Worm (Caenorhabditis elegans): ENCODE results near the gene mig-17.

The mig-17 gene

DNA sequence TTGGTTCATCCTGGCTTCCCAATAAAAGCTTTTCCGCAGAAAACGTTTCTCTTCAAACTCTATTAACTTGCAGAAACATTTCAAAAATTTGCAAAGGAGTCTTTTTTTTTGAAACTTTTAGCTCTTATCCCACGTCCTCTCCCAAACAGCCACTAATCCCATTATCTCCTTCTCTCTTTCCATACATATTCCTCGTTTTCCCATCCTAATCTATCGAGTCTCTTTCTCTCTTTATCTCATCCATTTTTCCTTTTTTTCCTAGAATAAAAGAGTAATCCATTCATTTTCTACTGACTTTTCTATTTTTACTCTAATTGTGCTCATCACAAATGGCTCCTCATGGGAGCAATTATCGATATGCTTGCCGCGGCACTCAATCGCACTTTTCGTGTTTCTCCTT lies 17.8 kb upstream of the mig-17 start (continued):
- peak; percentile 19 for TF ChIP-seq nhr-47 (tag; optimal IDR thresholded peaks at IDR 0.05)
- TF ChIP-seq swsn-7 (tag; optimal IDR thresholded peaks at IDR 0.05), result no peak
- TF ChIP-seq elt-3 (tag; optimal IDR thresholded peaks at IDR 0.05), result no peak
- TF ChIP-seq unc-86 (tag; optimal IDR thresholded peaks at IDR 0.05), result peak; percentile 22
- peak; percentile 81 for TF ChIP-seq dsc-1 (tag; optimal IDR thresholded peaks at IDR 0.05)
- TF ChIP-seq fkh-4 (tag; optimal IDR thresholded peaks at IDR 0.05; ENCODE audit: borderline replicate concordance), result no peak
- TF ChIP-seq lin-14 (GFP tag; optimal IDR thresholded peaks at IDR 0.05), result peak; percentile 78

DNA sequence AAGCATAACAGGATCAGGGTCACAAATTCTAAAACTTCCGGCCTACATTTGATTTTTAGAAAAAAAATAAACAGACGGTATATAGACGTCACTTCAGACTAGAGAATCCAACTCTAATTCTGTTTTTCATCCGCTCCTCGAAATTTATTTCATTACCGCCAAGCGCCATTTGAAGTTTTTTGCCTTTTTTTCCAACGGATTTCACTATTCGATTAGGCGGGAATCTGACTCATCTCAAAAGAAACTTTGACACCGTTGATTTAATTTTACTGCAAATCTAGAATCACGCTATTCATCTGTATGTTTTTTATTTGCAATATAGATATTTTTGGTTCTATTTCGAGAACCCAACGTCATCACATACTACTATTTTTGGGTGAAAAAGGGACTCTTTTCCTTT lies 15.7 kb upstream of the mig-17 start:
- no peak for TF ChIP-seq zag-1 (tag; optimal IDR thresholded peaks at IDR 0.05)
- TF ChIP-seq unc-86 (tag; optimal IDR thresholded peaks at IDR 0.05), result no peak
- peak; percentile 11 for TF ChIP-seq lin-14 (GFP tag; optimal IDR thresholded peaks at IDR 0.05)
- no peak for TF ChIP-seq sptf-1 (tag; optimal IDR thresholded peaks at IDR 0.05)
- TF ChIP-seq swsn-7 (tag; optimal IDR thresholded peaks at IDR 0.05), result no peak
- TF ChIP-seq fkh-10 (GFP tag; optimal IDR thresholded peaks at IDR 0.05), result peak; percentile 72

DNA sequence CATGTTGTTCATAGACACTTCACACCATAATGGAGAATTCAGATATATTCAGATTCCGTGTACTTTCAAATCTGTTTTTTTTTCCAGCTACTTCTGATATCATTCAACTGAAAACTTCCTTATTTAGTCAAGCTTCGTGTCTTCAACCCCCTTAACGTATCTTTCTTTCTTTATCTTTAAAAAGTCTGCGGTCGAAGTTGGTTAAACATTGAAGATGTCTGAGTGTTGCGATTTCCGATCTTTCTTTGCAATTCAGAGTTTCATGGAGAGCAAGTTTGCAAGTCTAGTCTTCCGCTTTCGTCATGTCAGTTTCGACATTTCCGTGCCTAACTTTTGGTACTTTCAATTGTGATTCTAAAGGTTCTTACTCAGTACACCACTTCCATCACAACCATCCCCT lies 11.2 kb upstream of the mig-17 start:
- TF ChIP-seq C16A3.4 (tag; optimal IDR thresholded peaks at IDR 0.05) (no peak), nhr-19 (GFP tag; conservative IDR thresholded peaks at IDR 0.05) (no peak), rnt-1 (tag; optimal IDR thresholded peaks at IDR 0.05) (no peak), ceh-63 (GFP tag; optimal IDR thresholded peaks at IDR 0.05) (no peak), aly-2 (tag; optimal IDR thresholded peaks at IDR 0.05) (no peak), nhr-84 (tag; optimal IDR thresholded peaks at IDR 0.05) (no peak), lin-39 (tag; optimal IDR thresholded peaks at IDR 0.05) (no peak), unc-86 (tag; optimal IDR thresholded peaks at IDR 0.05) (no peak), nhr-20 (tag; optimal IDR thresholded peaks at IDR 0.05) (no peak)

DNA sequence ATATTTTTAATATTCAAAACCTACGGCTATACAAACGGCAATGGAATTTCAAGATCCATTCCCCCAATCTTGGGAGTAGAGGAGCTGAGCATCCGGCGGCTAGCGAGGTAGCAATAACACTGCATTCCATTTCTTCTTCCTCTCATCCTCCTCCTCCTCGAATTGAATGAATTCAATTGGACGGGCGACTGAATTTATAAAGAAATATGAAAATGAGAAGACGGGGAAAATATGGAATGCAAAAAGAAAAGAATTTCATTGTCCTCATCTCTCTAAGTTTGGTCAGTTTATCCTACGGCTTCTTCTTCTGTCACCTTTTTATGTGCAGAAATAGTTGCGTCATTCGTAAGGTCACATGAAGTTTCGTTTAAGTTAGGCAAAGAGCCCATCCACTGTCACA lies 10.1 kb upstream of the mig-17 start:
- TF ChIP-seq unc-62 (GFP tag; optimal IDR thresholded peaks at IDR 0.05) (no peak), lin-14 (GFP tag; optimal IDR thresholded peaks at IDR 0.05) (peak; percentile 33), sup-37 (GFP tag; optimal IDR thresholded peaks at IDR 0.05) (no peak), fkh-8 (tag; optimal IDR thresholded peaks at IDR 0.05) (no peak), snpc-4 (tag; optimal IDR thresholded peaks at IDR 0.05) (no peak), lin-35 (GFP tag; optimal IDR thresholded peaks at IDR 0.05) (no peak), hlh-4 (tag; optimal IDR thresholded peaks at IDR 0.05) (no peak), C16A3.4 (tag; optimal IDR thresholded peaks at IDR 0.05) (no peak)

DNA sequence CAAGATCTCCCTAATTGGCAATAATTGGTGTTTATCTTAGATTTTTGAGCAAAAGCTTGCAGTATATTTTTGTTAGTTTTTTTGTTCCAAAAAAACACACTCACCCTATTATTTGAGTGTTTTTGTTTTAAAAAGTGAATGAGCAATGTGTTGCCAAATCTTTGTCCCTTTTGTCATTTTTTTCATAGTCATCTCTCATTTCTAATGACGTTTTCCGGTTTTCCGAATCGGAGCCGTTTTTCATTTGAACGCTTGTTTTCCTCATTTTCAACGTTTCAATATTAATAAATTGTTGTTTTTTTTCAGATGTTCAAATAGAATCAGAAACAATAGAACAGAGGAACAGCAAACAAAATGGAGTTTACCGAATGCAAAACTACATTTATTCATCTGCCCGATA lies 8.0 kb upstream of the mig-17 start, which contains the start of gene dmsr-1:
dmsr-1 (plus strand) TSS at position 301 of the 400 bp plus-strand sequence.
- TF ChIP-seq hlh-4 (tag; optimal IDR thresholded peaks at IDR 0.05), result no peak
- no peak for TF ChIP-seq fos-1 (tag; optimal IDR thresholded peaks at IDR 0.05)
- no peak for TF ChIP-seq lin-39 (tag; optimal IDR thresholded peaks at IDR 0.05)
- no peak for TF ChIP-seq snu-23 (GFP tag; optimal IDR thresholded peaks at IDR 0.05)
- TF ChIP-seq nhr-77 (tag; optimal IDR thresholded peaks at IDR 0.05), result no peak
- no peak for TF ChIP-seq sup-37 (GFP tag; optimal IDR thresholded peaks at IDR 0.05)
- no peak for TF ChIP-seq ceh-82 (tag; optimal IDR thresholded peaks at IDR 0.05)
- TF ChIP-seq nhr-71 (tag; optimal IDR thresholded peaks at IDR 0.05), result no peak

DNA sequence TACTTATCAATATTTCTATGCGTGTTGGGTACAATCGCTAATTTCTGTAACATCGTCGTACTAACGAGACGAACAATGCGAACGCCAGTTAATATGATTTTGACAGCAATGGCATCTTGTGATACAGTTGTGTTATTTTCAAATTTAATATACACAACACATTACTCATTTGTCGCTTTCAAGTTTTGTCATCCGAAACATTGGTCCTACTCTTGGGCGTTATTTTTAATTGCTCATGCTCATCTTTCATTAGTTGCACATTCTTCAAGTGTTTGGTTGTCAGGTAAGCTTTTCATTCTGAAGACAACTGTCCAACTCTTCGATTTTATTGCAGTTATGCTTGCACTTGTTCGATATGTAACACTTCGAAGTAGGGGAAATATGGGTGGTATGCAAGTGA lies 7.3 kb upstream of the mig-17 start:
- no peak for TF ChIP-seq nhr-84 (tag; optimal IDR thresholded peaks at IDR 0.05)
- TF ChIP-seq unc-30 (tag; optimal IDR thresholded peaks at IDR 0.05), result no peak
- no peak for TF ChIP-seq skn-1 (tag; optimal IDR thresholded peaks at IDR 0.05)
- no peak for TF ChIP-seq nhr-12 (tag; optimal IDR thresholded peaks at IDR 0.05)
- TF ChIP-seq isw-1 (GFP tag; IDR thresholded peaks at IDR 0.05), result no peak
- TF ChIP-seq sup-37 (GFP tag; optimal IDR thresholded peaks at IDR 0.05), result no peak
- no peak for TF ChIP-seq hlh-17 (GFP tag; optimal IDR thresholded peaks at IDR 0.05; ENCODE audit: borderline replicate concordance)
- TF ChIP-seq ets-5 (GFP tag; IDR thresholded peaks at IDR 0.05), result no peak
- TF ChIP-seq alr-1 (tag; optimal IDR thresholded peaks at IDR 0.05; ENCODE audit: borderline replicate concordance), result no peak
- no peak for TF ChIP-seq ztf-4 (tag; optimal IDR thresholded peaks at IDR 0.05)
- TF ChIP-seq fkh-10 (GFP tag; optimal IDR thresholded peaks at IDR 0.05), result no peak
- TF ChIP-seq ces-1 (GFP tag; optimal IDR thresholded peaks at IDR 0.05), result no peak
- TF ChIP-seq elt-2 (tag; optimal IDR thresholded peaks at IDR 0.05), result no peak
- TF ChIP-seq hpl-2 (GFP tag; optimal IDR thresholded peaks at IDR 0.05), result no peak
- no peak for TF ChIP-seq nhr-71 (tag; optimal IDR thresholded peaks at IDR 0.05)
- no peak for TF ChIP-seq pag-3 (tag; optimal IDR thresholded peaks at IDR 0.05; ENCODE audit: borderline replicate concordance, insufficient read depth)
- no peak for TF ChIP-seq hlh-4 (tag; optimal IDR thresholded peaks at IDR 0.05)
- no peak for TF ChIP-seq ceh-90 (tag; optimal IDR thresholded peaks at IDR 0.05)
